Fruit fly (Drosophila melanogaster) whole organism, adult: ENCODE data around the gene MED25.

ENCODE experiments used
- CG14711 ChIP-seq: fragments of 200-800 bp; sonication (Bioruptor generic); optimal IDR thresholded peaks from 2 replicates; lab custom pipeline; 2018; ENCODE audit warnings: missing biosample characterization, mild to moderate bottlenecking, missing genetic modification characterization, moderate library complexity
- CG5204 ChIP-seq: fragments of 200-800 bp; sonication (Bioruptor generic); optimal IDR thresholded peaks from 2 replicates; lab custom pipeline; 2016; ENCODE audit warnings: missing biosample characterization, missing genetic modification characterization
- CG7101 ChIP-seq: fragments of 200-800 bp; sonication (Bioruptor generic); optimal IDR thresholded peaks from 2 replicates; lab custom pipeline; 2018; ENCODE audit warnings: missing biosample characterization, mild to moderate bottlenecking, missing genetic modification characterization, moderate library complexity
- toe ChIP-seq: fragments of 200-800 bp; sonication (Bioruptor generic); optimal IDR thresholded peaks from 2 replicates; lab custom pipeline; 2016; ENCODE audit warnings: missing biosample characterization, missing genetic modification characterization

dm6 chr3R:20027841-20028240, 19.1 kb downstream of the MED25 start, which contains the start of the genes CG4424 and CG4854:
- TF ChIP-seq CG5204 (GFP tag; lab: Kevin White, UChicago) (no peak), toe (GFP tag; lab: Kevin White, UChicago) (no peak), CG14711 (no peak), CG7101 (tag; lab: Kevin White, UChicago) (no peak)
